Worm (Caenorhabditis elegans) whole organism, L3 larva: ENCODE measurements around the gene algn-5.

Experiments
- ama-1 ChIP-seq: fragments of 150-350 bp; optimal IDR thresholded peaks from 2 replicates; lab custom pipeline; 2018
- ceh-82 ChIP-seq: fragments of 150-350 bp; optimal IDR thresholded peaks from 2 replicates; lab custom pipeline; 2014; ENCODE audit warnings: missing biosample characterization, missing genetic modification characterization
- lin-39 ChIP-seq: fragments of 150-350 bp; optimal IDR thresholded peaks from 2 replicates; lab custom pipeline; 2018; ENCODE audit warnings: missing biosample characterization, missing genetic modification reagents, missing genetic modification characterization
- nhr-76 ChIP-seq: fragments of 150-350 bp; sonication (generic microtip); optimal IDR thresholded peaks from 5 replicates; lab custom pipeline; 2014; ENCODE audit warnings: missing biosample characterization, missing genetic modification characterization
- pqm-1 ChIP-seq: fragments of 150-350 bp; optimal IDR thresholded peaks from 2 replicates; lab custom pipeline; 2017; ENCODE audit warnings: missing biosample characterization, missing genetic modification characterization, inconsistent platforms
- unc-39 ChIP-seq: sonication (generic microtip); optimal IDR thresholded peaks from 4 replicates; lab custom pipeline; 2017; ENCODE audit warnings: missing biosample characterization, missing genetic modification characterization

DNA sequence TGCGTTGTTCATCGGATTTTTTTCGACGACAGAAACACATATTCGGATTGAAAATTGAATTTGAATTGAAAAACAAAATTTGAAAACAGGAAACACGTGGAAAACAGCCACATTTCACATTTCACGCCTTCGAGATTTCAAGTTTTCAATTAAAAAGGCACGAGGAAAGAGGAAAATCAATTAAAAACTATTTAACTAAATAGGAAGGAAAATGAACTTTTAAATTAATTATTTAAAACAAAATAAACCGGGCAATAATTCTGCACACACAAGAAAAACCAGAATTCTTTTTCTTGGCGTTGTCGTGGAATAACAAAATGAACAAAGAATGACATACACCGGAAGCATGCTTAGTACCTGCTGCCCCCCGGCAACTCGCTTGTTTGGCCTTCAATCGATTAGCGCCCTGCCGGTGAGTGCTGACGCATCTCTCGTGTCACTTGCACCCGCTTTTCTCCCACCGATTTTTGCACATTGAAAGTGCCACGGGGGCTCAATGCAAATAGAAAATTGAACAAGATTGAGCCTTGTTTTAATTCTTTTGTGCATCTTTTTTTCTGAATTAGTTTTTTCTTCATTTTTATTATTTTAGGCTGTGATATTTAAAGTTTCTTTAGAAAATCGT lies 678 bp upstream of the algn-5 start, which contains the start of gene Y45G5AM.9:
- TF ChIP-seq nhr-76: no peak
- no peak for TF ChIP-seq ama-1
- TF ChIP-seq pqm-1 (tag; lab: Kevin White, UChicago): peak; percentile 27
- TF ChIP-seq unc-39: no peak
- TF ChIP-seq ceh-82 (tag; lab: Kevin White, UChicago): no peak
- peak; percentile 96 for TF ChIP-seq lin-39
